Fruit fly (Drosophila melanogaster) whole organism, embryonic: Measurements from ENCODE around the gene CG31459.

ENCODE experiments used
- CG13894 ChIP-seq: fragments of 200-800 bp; sonication (Bioruptor generic); optimal IDR thresholded peaks from 3 replicates; lab custom pipeline; 2018; ENCODE audit warnings: missing biosample characterization, mild to moderate bottlenecking, missing genetic modification characterization, moderate library complexity
- CG17612 ChIP-seq: fragments of 200-800 bp; sonication (Bioruptor generic); IDR thresholded peaks from 2 replicates; pipeline ENCODE4 v1.3.6; 2022; ENCODE audit warnings: missing biosample characterization, missing genetic modification characterization
- Dp ChIP-seq: fragments of 200-800 bp; sonication (Bioruptor generic); optimal IDR thresholded peaks from 2 replicates; lab custom pipeline; 2018; ENCODE audit warnings: missing biosample characterization, mild to moderate bottlenecking, missing genetic modification characterization, moderate library complexity
- Mad ChIP-seq: fragments of 200-800 bp; sonication (Bioruptor generic); optimal IDR thresholded peaks from 2 replicates; lab custom pipeline; 2016; ENCODE audit warnings: missing biosample characterization, missing genetic modification characterization
- dati ChIP-seq: fragments of 200-800 bp; sonication (Bioruptor generic); IDR thresholded peaks from 2 replicates; pipeline ENCODE4 v1.3.6; 2022; ENCODE audit warnings: missing biosample characterization, missing genetic modification characterization
- lab ChIP-seq: fragments of 200-800 bp; sonication (Bioruptor generic); optimal IDR thresholded peaks from 3 replicates; lab custom pipeline; 2017; ENCODE audit warnings: missing biosample characterization, missing genetic modification characterization, mild to moderate bottlenecking, moderate library complexity, missing genetic modification reagents
- psq ChIP-seq: fragments of 200-800 bp; sonication (Bioruptor generic); optimal IDR thresholded peaks from 2 replicates; lab custom pipeline; 2017; ENCODE audit warnings: missing biosample characterization, missing genetic modification characterization
- salm ChIP-seq: fragments of 200-800 bp; sonication (Bioruptor generic); optimal IDR thresholded peaks from 2 replicates; lab custom pipeline; 2018; ENCODE audit warnings: missing biosample characterization, mild to moderate bottlenecking, missing genetic modification characterization
- ssp ChIP-seq: fragments of 200-800 bp; sonication (Bioruptor generic); IDR thresholded peaks from 2 replicates; pipeline ENCODE4 v1.3.6; 2022; ENCODE audit warnings: missing biosample characterization, missing genetic modification characterization

dm6 chr3R:19802508-19802907, 38.1 kb upstream of the CG31459 start:
- TF ChIP-seq ssp (GFP tag; lab: Robert Waterston, UW) (no peak), Dp (no peak), Mad (GFP tag; lab: Kevin White, UChicago) (no peak), dati (no peak), lab (GFP tag; lab: Kevin White, UChicago) (no peak), psq (no peak), CG17612 (GFP tag; lab: Robert Waterston, UW) (no peak), CG13894 (no peak), salm (tag; lab: Kevin White, UChicago) (no peak)
